Fruit fly (Drosophila melanogaster) whole organism, embryonic: Measurements from ENCODE around the gene tweek.

ENCODE experiments used
- en ChIP-seq: fragments of 200-800 bp; sonication (Bioruptor generic); optimal IDR thresholded peaks from 2 replicates; lab custom pipeline; 2016; ENCODE audit warnings: missing biosample characterization, missing genetic modification characterization
- ind ChIP-seq: fragments of 200-800 bp; sonication (Bioruptor generic); optimal IDR thresholded peaks from 3 replicates; lab custom pipeline; 2016; ENCODE audit warnings: missing biosample characterization, missing genetic modification characterization
- lov ChIP-seq, 2 experiments: fragments of 200-800 bp in 1 of 2; fragments of >200 bp in 1 of 2; sonication (Bioruptor generic) in 1 of 2; IDR thresholded peaks in 1 of 2; optimal IDR thresholded peaks in 1 of 2; 2 replicates in 1 of 2; 3 replicates in 1 of 2; pipeline versions ENCODE4 v1.3.6 to Lab custom; 2017 to 2022; ENCODE audit warnings: missing biosample characterization in 1 of 2, missing genetic modification characterization in 1 of 2
- nmo ChIP-seq: fragments of 200-800 bp; sonication (Bioruptor generic); optimal IDR thresholded peaks from 2 replicates; lab custom pipeline; 2018; ENCODE audit warnings: missing biosample characterization, mild to moderate bottlenecking, missing genetic modification characterization, moderate library complexity

DNA sequence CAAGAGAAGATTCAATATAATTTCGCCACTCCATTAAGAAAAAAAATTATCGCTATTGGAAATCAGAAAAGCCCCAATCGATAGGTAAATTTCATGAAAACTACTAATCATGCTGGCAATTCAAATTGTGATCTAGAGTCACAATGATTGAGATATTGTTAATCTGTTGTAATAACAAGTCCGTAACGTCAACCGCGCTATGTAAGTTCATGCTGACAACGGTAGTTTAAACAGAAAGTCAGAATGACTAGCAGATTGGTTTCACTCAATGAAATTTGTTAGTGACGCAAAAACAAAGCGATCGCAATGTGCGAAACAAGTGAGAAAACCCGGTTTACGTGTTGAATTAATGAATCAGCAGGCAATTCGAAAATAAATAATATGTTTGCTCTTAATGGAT, 31.2 kb upstream of the tweek start:
- TF ChIP-seq nmo (GFP tag; lab: Kevin White, UChicago) (no peak), lov (optimal IDR thresholded peaks at IDR 0.05; lab: Kevin White, UChicago) (no peak), lov (GFP tag; IDR thresholded peaks at IDR 0.05; lab: Robert Waterston, UW) (no peak), en (GFP tag; lab: Kevin White, UChicago) (no peak), ind (GFP tag; lab: Kevin White, UChicago) (no peak)
